Worm (Caenorhabditis elegans): ENCODE data around the gene immp-2.

Gene immp-2

DNA sequence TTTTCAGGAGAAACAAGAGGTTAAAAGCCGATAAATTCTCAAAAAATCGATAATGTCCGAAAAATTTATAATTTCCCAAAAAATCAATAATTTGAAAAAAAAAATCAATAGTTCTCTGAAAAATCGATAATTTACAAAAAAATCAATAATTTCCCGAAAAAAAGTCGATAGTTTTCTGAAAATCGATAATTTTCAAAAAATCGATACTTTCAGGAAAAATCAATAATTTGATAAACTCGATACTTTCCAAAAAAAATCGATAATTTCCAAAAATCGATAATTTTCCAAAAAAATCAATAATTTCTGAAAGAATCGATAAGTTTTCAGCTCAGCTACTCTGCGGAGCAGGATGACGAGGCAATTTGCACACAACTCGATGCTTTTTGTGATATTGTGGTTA lies 6.0 kb downstream of the immp-2 start:
- no peak for TF ChIP-seq ZK185.1 (tag; optimal IDR thresholded peaks at IDR 0.05; ENCODE audit: poor library complexity, severe bottlenecking)
- TF ChIP-seq C17E4.6 (GFP tag; IDR thresholded peaks at IDR 0.05): no peak
- TF ChIP-seq ccch-3 (GFP tag; optimal IDR thresholded peaks at IDR 0.05): no peak
- TF ChIP-seq nhr-90 (tag; optimal IDR thresholded peaks at IDR 0.05): no peak
- no peak for TF ChIP-seq zfh-2 (GFP tag; conservative IDR thresholded peaks at IDR 0.05)
- no peak for TF ChIP-seq nhr-120 (GFP tag; IDR thresholded peaks at IDR 0.05)
- no peak for TF ChIP-seq lin-54 (GFP tag; optimal IDR thresholded peaks at IDR 0.05)
- no peak for TF ChIP-seq hsf-1 (GFP tag; IDR thresholded peaks at IDR 0.05)
- no peak for TF ChIP-seq K11D2.4 (GFP tag; IDR thresholded peaks at IDR 0.05)
- no peak for TF ChIP-seq madf-6 (GFP tag; IDR thresholded peaks at IDR 0.05)
- no peak for TF ChIP-seq F33H1.4 (GFP tag; IDR thresholded peaks at IDR 0.05)
- TF ChIP-seq hlh-26 (GFP tag; conservative IDR thresholded peaks at IDR 0.05): no peak
- no peak for TF ChIP-seq die-1 (tag; optimal IDR thresholded peaks at IDR 0.05)
- TF ChIP-seq dpl-1 (GFP tag; optimal IDR thresholded peaks at IDR 0.05): no peak
- TF ChIP-seq ztf-6 (GFP tag; IDR thresholded peaks at IDR 0.05): no peak
- TF ChIP-seq mes-4 (tag; optimal IDR thresholded peaks at IDR 0.05): no peak
- no peak for TF ChIP-seq snpc-1.3 (tag; optimal IDR thresholded peaks at IDR 0.05; ENCODE audit: insufficient read depth)

DNA sequence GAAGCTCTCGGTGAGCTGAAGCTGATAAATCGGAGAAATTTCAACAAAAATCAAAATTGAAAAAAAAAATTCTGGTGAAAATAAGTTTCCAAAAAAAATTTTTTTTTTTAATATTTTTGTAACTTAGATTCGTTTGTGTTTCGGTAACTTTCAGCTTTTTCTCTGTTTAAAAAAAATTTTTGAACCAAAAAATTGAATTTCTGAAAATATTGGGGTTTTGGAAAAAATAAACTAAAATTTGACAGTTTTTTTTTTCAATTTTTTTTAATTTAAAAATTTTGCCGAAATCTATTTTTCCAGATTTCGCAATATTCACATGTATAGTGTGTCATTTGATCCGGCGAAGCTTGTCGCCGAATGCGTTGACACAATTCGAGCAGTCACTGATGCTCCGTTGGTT lies 6.7 kb downstream of the immp-2 start, which contains the start of gene Y55F3AM.5:
Gene Y55F3AM.5 (plus strand): TSS at position 301 of the 400 bp plus-strand sequence.
- TF ChIP-seq sea-2 (GFP tag; IDR thresholded peaks at IDR 0.05) (no peak), cebp-1 (GFP tag; IDR thresholded peaks at IDR 0.05) (no peak), cebp-1 (tag; optimal IDR thresholded peaks at IDR 0.05) (peak; percentile 48), Y53F4B.3 (GFP tag; IDR thresholded peaks at IDR 0.05) (no peak), Y53G8AR.9 (GFP tag; conservative IDR thresholded peaks at IDR 0.05) (no peak)

DNA sequence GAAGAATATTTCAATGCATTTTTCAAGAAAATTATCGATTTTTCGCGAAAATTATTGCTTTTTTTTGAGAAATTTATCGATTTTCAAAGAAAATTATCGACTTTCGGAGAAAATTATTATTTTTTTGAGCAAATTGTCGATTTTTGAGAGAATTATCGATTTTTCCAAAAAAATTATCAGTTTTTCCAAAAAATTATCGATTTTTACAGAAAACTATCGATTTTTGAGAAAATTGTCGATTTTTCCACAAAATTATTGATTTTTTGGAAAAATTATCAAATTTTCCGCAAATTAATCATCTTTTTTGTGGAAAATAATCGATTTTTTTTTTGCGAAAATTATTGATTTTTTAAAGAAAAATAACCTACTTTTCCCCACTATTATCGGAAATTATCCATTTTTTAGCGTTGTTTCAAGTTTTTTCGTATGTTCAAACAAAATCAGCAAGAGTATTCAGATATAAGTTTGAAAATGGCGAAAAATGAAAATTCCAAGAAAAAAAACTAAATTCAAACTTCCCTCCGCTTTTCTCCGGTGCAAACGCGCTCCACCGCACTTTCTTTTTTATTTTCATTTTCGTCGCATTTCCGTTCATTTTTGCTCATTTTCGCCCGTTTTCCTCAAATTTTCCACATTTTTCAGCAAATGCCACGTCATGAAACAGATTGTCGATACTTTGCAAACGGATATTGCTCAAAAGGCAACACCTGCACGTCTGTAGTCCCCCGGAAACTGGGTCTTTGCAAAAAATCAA lies 13.8 kb downstream of the immp-2 start, which contains the start of gene lep-2:
Gene lep-2 (plus strand): TSS at position 637 of the 754 bp plus-strand sequence.
- TF ChIP-seq attf-3 (GFP tag; conservative IDR thresholded peaks at IDR 0.05): peak; percentile 49; the same call in 1 of the 2 replicates
- TF ChIP-seq lin-54 (GFP tag; optimal IDR thresholded peaks at IDR 0.05): peak; percentile 74
- peak; percentile 64 for TF ChIP-seq efl-1 (GFP tag; optimal IDR thresholded peaks at IDR 0.05)
- TF ChIP-seq ztf-6 (GFP tag; IDR thresholded peaks at IDR 0.05): no peak
- TF ChIP-seq hrde-1 (tag; optimal IDR thresholded peaks at IDR 0.05; ENCODE audit: borderline replicate concordance): peak; percentile 64
- peak; percentile 0 for TF ChIP-seq him-1 (tag; optimal IDR thresholded peaks at IDR 0.05)
- TF ChIP-seq atf-7 (tag; optimal IDR thresholded peaks at IDR 0.05): no peak
- TF ChIP-seq dpl-1 (GFP tag; optimal IDR thresholded peaks at IDR 0.05): peak; percentile 45
- TF ChIP-seq snpc-3.4 (tag; optimal IDR thresholded peaks at IDR 0.05): peak; percentile 15
- TF ChIP-seq egl-44 (GFP tag; IDR thresholded peaks at IDR 0.05): no peak
- TF ChIP-seq ztf-26 (tag; optimal IDR thresholded peaks at IDR 0.05): no peak
- peak; percentile 25; the same call in 1 of the 2 replicates for TF ChIP-seq F33H1.4 (GFP tag; IDR thresholded peaks at IDR 0.05)
- TF ChIP-seq ekl-4 (GFP tag; IDR thresholded peaks at IDR 0.05): no peak
- peak; percentile 8 for TF ChIP-seq F49E8.2 (tag; optimal IDR thresholded peaks at IDR 0.05; ENCODE audit: insufficient read depth)
- no peak for TF ChIP-seq nfya-2 (GFP tag; IDR thresholded peaks at IDR 0.05)
- TF ChIP-seq D2030.7 (GFP tag; IDR thresholded peaks at IDR 0.05): peak; percentile 35; the same call in 1 of the 2 replicates
- TF ChIP-seq madf-6 (GFP tag; IDR thresholded peaks at IDR 0.05): peak; percentile 15; the same call in 1 of the 2 replicates
- TF ChIP-seq lin-35 (GFP tag; optimal IDR thresholded peaks at IDR 0.05): peak in 1 of 3 experiments; percentile 30
- peak; percentile 96 for TF ChIP-seq mcd-1 (GFP tag; IDR thresholded peaks at IDR 0.05)
